Worm (Caenorhabditis elegans) whole organism, L3 larva: ENCODE measurements around the gene C18A11.4.

ENCODE experiments used
- ZK546.5 ChIP-seq: sonication (generic microtip); optimal IDR thresholded peaks from 2 replicates; lab custom pipeline; 2017; ENCODE audit warnings: missing biosample characterization, missing genetic modification characterization
- ceh-9 ChIP-seq: sonication (generic microtip); optimal IDR thresholded peaks from 2 replicates; lab custom pipeline; 2018; ENCODE audit warnings: missing biosample characterization, missing genetic modification characterization
- elt-2 ChIP-seq: sonication (generic microtip); optimal IDR thresholded peaks from 2 replicates; lab custom pipeline; 2016; ENCODE audit warnings: missing genetic modification reagents, mild to moderate bottlenecking, missing genetic modification characterization, missing compliant biosample characterization
- fkh-10 ChIP-seq: sonication (generic microtip); optimal IDR thresholded peaks from 2 replicates; lab custom pipeline; 2017; ENCODE audit warnings: missing biosample characterization, missing genetic modification reagents, missing genetic modification characterization
- fkh-2 ChIP-seq: fragments of 150-350 bp; optimal IDR thresholded peaks from 2 replicates; lab custom pipeline; 2014; ENCODE audit warnings: missing biosample characterization, missing genetic modification reagents, missing genetic modification characterization
- lin-39 ChIP-seq: fragments of 150-350 bp; optimal IDR thresholded peaks from 2 replicates; lab custom pipeline; 2018; ENCODE audit warnings: missing biosample characterization, missing genetic modification reagents, missing genetic modification characterization
- nfya-1 ChIP-seq: sonication (generic microtip); optimal IDR thresholded peaks from 2 replicates; lab custom pipeline; 2017; ENCODE audit warnings: missing genetic modification characterization, mild to moderate bottlenecking, missing compliant biosample characterization, antibody characterized with exemption, moderate library complexity; ENCODE audit not compliant: insufficient read depth
- nhr-11 ChIP-seq: fragments of 150-350 bp; optimal IDR thresholded peaks from 2 replicates; lab custom pipeline; 2014; ENCODE audit warnings: missing biosample characterization, missing genetic modification characterization
- nhr-43 ChIP-seq: sonication (generic microtip); optimal IDR thresholded peaks from 2 replicates; lab custom pipeline; 2016; ENCODE audit warnings: mild to moderate bottlenecking, missing genetic modification characterization, missing compliant biosample characterization; ENCODE audit not compliant: poor library complexity, severe bottlenecking
- pqm-1 ChIP-seq: fragments of 150-350 bp; optimal IDR thresholded peaks from 2 replicates; lab custom pipeline; 2017; ENCODE audit warnings: missing biosample characterization, missing genetic modification characterization, inconsistent platforms
- ztf-11 ChIP-seq: fragments of 150-350 bp; optimal IDR thresholded peaks from 2 replicates; lab custom pipeline; 2014; ENCODE audit warnings: missing biosample characterization, missing genetic modification characterization

C18A11.4 gene

DNA sequence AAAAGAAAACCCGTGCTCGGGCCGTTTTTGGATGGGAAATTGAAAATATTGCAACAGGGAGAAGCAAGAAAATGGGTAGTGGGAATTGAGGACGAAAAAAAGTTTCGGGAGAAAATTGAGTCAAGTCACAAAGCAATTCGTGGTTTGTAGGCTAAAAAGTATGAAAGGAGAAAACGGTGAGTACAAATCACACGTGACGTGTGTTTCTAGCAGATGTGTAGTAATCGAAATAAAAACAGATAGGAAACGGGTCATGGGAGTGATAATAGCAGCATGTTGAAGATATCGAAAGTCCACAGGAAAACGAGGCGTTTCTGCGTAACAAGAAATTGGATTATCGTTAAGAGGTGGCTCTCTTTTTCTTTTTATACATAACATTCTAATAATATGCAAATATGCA, 44.6 kb downstream of the C18A11.4 start:
- no peak for TF ChIP-seq ceh-9 (tag; lab: Kevin White, UChicago)
- no peak for TF ChIP-seq lin-39
- peak; percentile 12 for TF ChIP-seq nfya-1
- no peak for TF ChIP-seq pqm-1 (tag; lab: Kevin White, UChicago)
- TF ChIP-seq ZK546.5 (tag; lab: Kevin White, UChicago): no peak
- peak; percentile 31 for TF ChIP-seq fkh-10 (GFP tag; lab: Kevin White, UChicago)
- TF ChIP-seq nhr-11 (tag; lab: Kevin White, UChicago): peak; percentile 77
- TF ChIP-seq ztf-11 (tag; lab: Kevin White, UChicago): no peak
- TF ChIP-seq elt-2: peak; percentile 30
- no peak for TF ChIP-seq fkh-2
- peak; percentile 50 for TF ChIP-seq nhr-43 (tag; lab: Kevin White, UChicago)
